Fruit fly (Drosophila melanogaster) ovary, adult (tissue): ENCODE results near the gene CG34265.

Experiments
- CG17801 ChIP-seq: fragments of 200-800 bp; optimal IDR thresholded peaks from 2 replicates; lab custom pipeline; 2019; ENCODE audit warnings: missing biosample characterization, mild to moderate bottlenecking, missing genetic modification characterization, moderate library complexity; ENCODE audit not compliant: partially characterized antibody

Gene CG34265

DNA sequence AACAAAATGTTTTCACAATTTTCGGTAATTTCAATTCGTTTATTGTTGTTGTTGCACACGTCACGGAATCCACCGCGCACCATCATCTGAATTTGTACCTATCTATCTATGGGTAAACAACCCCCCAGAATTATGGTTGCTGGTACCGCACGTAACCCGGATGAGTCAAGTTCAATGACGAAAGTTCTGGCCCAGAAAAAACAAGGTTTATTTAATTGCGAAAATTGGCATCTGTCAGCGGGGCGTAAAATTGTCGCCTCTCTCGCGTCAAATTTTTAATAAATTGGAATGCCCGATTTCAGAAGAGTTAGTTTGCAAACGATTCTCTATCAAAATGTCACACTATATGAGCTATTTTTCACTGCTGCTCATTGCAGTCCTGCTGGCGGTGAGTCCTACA, at the start of gene CG34265:
Gene CG34265, plus strand, starts transcription at position 301 of the 400 bp plus-strand sequence.
- TF ChIP-seq CG17801 (GFP tag; lab: Kevin White, UChicago), result no peak

DNA sequence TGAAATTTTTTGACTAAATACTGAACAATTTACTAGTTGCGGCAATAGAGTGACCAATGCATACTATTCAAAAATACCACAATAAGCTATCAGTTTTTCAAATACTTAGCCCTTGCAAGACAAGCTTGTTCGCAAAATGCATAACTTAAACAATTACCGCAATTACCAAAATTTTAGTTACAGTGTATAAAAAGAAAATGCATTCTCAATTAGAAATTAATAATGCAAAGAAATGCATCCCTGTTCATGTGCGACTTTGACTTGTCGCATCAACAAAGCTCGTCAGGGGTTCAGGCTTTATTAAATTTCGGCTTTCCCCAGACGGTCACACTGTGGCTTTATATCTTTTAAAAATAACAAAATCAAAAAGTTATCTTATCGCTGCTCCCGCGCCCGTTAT, 49.4 kb upstream of the CG34265 start, which contains the start of the genes hob and nSMase:
Gene hob, minus strand, starts transcription at position 62 of the 400 bp plus-strand sequence.
Gene nSMase, plus strand, starts transcription at position 298 of the 400 bp plus-strand sequence.
- no peak for TF ChIP-seq CG17801 (GFP tag; lab: Kevin White, UChicago)

DNA sequence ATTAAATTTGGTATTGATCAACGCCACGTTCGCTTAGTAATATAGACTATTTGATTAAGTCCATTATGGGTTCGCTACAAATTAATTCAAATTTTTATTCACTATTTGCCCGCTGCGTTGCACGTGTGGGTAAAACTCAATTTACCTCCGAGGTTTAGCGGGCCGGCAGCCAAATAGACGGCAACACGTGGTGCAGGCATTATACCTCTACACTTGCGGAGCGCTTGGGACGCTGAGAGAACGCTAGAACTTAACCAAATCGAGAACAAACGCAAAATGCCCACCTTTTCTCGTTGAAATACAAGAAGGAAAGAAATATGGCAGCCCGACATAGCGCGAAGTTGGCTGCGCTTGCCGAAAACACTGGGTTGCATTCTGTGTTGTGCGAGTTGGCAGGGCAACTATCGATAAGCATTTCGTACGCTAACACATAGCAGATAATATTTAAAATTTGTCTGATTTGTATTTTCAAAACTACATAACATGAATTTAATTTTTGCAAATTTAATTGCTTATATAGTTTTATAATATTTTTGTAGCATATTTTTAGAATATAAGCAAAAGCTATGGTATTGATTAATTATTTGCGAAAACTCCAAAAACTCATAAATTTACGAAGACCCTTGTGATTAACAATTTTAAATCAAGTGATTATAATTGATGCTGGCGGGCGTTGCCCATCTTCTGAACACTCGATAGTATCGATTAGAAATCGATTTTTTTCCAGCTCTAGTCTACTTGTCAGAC, 45.4 kb upstream of the CG34265 start, which contains the start of the genes RpL28 and eIF1:
Gene RpL28, minus strand, starts transcription at position 318 of the 747 bp plus-strand sequence.
Gene eIF1, plus strand, starts transcription at position 699 of the 747 bp plus-strand sequence.
- peak; percentile 85 for TF ChIP-seq CG17801 (GFP tag; lab: Kevin White, UChicago)

DNA sequence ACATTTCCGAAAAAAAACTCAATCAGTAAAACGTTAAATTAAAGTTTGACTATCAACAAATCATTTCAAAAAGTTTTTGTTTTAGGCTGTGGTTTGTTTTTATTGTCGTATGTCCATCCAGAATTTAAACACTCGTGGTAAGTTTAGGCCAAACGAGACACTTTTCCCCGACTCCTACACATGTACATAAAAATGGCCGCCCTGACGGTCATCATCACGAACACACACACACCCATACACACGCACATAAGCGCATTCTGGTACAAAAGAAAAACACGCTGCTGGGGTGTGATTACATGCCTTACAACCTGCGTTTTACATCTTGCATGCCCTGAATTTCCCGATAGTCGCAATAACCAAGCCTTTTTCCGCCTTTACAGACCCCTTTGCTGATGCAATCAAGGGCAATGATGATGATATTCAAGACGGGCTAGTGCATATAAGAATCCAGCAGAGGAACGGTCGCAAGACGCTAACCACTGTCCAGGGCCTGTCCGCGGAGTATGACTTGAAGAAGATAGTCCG, 44.8 kb upstream of the CG34265 start:
- TF ChIP-seq CG17801 (GFP tag; lab: Kevin White, UChicago), result no peak

DNA sequence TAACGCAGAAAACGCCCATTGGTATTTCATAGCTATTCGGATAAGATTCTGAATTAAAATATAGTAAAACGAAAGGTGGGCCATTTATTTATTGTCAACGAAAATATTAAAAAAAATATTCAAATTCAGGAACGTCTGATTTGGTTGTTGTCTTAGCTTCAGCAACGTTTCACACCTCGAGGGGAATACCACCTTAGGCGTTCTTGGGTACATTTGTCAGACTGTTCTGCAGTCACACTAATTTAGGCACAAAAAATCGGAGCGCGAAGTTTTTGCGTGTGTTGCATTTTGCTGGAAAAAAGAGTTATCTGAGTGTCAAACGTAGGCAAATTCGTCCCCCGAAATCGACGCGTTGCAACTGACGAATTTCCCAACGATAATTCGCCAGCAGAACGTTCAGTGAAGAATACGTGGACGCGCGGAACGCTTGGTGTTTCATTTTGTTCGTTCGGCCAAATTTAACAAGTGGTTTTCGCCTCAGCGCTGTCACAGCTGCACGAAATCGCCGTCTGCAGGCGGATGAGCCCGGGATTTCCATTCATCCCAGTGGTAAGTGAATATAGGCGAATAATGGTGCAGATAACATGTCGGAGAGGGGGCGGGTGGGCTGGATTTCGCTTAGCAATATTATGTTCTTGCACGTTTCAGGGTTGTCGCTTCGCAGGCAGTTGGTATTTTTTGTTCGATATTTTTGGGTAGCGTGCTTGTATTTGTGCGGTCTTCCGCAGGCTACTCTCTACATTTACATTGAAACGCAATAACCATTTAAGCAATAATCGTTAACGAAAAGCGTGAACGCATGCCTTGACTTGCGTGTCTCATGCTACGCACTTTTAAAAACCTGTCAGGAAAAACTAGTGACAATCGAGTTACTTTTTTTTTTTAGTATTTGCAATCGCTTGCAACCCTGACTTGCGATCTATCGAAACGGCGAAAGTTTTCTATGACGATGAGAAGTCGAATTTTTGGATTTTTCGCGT, 43.2 kb upstream of the CG34265 start, which contains the start of gene Larp4B:
Gene Larp4B, plus strand, starts transcription at position 99 of the 980 bp plus-strand sequence.
- no peak for TF ChIP-seq CG17801 (GFP tag; lab: Kevin White, UChicago)

DNA sequence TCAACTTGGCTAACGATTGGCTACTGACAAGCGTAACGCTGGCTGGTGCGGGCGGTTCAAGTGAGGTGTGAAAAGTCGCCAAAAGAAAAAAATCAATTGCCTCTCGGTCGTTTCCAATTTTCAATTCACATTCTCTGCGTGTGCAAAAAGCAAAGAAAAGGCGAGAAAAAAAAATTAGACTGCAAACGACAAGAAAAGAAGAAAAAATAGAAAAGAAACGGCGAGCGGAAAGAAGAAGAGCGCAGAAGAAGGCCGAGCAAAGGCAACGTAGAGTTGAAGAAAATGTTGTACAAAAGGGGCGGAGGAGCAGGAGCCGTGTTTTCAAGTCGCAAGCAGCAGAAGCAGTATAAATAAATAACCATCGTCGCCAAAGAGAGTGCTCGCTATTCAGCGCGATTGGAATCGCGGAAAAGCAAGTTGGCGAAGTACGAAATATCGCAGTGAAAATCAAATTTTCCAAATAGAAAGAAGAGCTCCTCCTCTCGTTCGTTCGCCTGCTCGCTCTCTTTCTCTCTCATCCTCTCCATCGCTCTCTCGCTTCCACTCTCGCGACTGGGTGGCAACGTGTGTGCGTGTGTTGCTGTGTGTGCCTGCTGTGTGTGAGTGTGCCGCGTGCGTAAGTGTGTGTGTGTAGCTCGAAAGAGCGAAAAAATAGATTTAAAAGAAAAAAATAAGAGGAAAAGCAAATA, 42.3 kb upstream of the CG34265 start:
- TF ChIP-seq CG17801 (GFP tag; lab: Kevin White, UChicago), result no peak

DNA sequence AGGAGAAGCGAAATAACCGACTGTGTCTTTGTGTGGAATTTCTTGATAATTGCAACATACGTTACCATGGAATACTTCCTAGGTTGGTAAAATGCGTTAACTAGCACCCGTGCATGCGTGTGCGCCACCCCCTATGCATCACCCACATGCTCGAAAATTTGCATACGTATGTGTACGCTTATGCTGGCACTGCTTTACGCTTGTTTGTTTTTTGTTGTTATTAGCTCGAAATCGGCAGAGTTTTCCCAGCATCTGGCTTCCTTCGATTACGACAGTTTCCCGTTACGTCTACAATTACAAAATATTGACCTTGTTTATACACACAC, 41.8 kb upstream of the CG34265 start:
- TF ChIP-seq CG17801 (GFP tag; lab: Kevin White, UChicago), result no peak

DNA sequence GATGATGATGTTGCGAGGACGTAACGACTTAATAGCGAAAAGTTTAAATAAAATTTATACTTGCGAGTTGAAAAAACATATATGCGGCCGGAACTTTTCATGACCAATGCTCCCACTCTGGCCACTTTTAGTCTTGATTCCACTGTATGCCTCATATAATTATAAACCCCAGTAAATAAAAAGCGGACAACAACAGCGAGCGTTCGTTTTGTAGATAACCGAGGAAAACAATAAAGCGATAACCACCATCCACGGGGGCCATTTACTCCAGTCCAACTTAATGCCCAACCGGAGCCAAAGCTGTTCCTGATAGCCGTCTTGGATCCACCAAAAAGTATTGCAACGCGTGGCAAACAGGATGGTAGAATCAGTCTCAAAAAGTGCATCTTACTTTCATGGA, 31.9 kb upstream of the CG34265 start:
- peak; percentile 22 for TF ChIP-seq CG17801 (GFP tag; lab: Kevin White, UChicago)

DNA sequence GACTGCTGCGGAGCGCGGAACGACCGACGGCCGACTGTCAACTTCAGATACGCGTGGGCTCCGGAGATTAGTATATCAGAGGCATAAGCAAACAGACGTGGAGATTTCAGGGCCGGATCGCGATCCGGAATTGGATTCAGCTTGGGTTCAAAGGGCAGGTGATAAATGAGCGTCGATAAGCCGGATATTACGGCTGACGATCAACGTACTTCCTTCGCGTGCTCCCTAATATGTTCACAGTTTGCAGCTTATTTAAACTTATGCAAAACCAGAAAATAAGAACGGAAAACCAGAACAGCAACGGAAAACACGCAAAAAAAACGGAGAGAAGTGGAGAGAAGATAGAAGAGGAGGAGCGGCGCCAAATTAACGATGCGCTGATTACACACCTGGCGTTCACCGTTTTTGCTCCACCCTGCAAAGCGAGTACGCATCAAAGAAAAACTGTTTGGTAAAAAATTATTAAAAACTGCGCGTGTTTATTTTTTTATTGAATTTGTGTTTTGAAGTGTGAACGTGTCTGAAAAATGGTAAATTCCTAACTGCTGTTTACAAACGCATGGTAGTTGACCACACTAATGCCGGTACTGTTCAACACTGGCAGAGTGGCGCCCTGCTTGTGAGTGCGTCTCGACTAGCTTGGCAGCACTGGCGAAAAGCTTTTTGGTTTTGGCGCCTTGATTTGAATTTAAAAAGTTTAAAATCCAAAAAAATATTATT, 29.1 kb upstream of the CG34265 start, which contains the start of gene CG17746:
Gene CG17746, minus strand, starts transcription at position 546 of the 720 bp plus-strand sequence.
- TF ChIP-seq CG17801 (GFP tag; lab: Kevin White, UChicago), result no peak

DNA sequence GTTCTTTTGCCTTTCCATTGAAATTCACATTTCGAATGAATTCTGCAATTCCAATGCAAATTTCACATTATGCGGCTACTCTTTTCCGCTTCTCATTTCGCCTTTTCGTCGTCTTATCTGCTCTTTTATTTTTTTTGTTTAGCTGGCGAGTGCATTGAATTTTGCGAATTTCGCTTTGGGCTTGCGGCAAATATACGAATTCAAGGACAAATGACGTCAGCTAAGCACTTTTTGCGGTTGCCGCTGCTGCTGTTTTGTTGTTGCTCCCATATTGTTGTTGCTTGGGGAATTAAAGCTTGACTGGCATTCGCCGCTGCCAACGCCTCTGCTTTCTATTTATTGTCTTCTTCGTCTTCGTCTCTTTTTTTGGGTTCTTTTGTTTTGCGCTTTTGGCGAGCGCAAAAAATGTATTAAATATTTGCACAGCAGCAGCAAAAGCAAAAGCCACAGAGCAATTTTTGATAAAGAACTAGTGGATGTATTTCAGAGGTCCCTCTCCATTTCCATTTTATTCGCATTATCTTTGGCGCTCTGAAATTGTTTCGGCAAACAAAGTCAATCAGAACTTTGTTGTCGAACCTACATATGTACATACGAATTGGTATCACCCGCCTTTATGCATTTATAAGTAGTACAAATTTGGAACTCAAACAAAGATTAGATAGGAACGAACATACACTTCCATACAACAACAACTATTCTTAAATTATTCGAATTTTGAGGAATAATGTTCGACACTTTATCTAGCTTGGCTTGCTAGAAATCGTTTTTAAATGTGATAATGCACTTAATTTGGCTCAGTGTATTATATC, 28.3 kb upstream of the CG34265 start:
- peak; percentile 42 for TF ChIP-seq CG17801 (GFP tag; lab: Kevin White, UChicago)

DNA sequence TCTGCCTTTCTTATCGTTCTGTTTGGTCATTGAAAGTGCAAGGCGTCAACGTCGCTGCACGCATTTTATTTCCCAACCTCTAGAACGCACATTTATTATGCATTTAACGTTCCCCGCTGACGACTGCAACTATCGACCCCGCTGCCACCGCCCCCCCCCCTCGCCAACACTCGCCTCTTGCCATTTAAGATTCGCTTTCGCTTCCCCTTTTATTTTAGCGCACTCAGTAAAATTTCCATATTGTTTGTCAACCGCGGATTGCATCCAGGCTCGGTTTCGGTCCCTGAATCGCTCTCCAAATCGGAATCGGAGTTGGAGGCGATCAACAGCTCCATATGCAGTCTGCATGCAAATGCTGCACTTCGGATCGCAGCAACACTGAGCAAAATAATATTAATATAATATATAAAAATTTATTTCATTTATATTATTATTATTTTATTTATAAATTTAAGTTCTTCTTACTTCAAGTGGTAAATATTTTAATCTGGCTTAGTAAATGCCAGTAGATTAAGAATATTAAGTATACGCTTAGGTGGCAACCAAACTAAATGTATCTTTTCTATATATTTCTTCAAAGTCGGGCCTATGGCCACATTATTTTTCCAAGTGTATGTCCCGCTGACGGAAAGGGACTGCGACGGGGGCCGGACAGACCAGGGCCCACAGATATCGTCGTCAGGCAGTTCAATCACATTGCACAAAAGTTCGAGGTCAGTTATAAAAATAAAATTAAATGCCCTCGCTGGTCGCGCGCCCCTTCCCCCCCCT, 27.5 kb upstream of the CG34265 start:
- TF ChIP-seq CG17801 (GFP tag; lab: Kevin White, UChicago), result no peak

DNA sequence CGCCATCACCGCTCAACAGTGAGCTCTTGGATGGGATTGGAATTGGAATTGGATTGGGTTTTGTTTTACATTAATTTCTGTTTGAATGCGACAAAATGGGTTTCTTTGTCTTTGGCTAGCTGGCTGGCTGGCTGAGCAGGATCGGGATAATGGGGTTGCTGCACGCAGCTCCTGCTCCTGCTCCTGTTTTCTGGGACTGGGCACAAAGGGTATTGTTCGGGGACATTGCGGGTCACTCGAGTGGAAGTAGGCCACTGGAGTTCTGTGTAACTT, 27.0 kb upstream of the CG34265 start:
- no peak for TF ChIP-seq CG17801 (GFP tag; lab: Kevin White, UChicago)
